Worm (Caenorhabditis elegans) whole organism, L4 larva: ENCODE measurements around the gene msp-64.

Source experiments
- nhr-28 ChIP-seq: fragments of 150-350 bp; optimal IDR thresholded peaks from 2 replicates; lab custom pipeline; 2014; ENCODE audit warnings: missing biosample characterization, missing genetic modification characterization
- spr-3 ChIP-seq: fragments of 200-800 bp; sonication (Bioruptor generic); optimal IDR thresholded peaks from 2 replicates; lab custom pipeline; 2018; ENCODE audit warnings: mild to moderate bottlenecking, missing genetic modification characterization, missing compliant biosample characterization
- ztf-11 ChIP-seq: fragments of 150-350 bp; optimal IDR thresholded peaks from 2 replicates; lab custom pipeline; 2014; ENCODE audit warnings: missing biosample characterization, missing genetic modification characterization

ce11 chrII:5794195-5794594 lies 15.9 kb downstream of the msp-64 start, which contains the start of gene acdh-8:
- TF ChIP-seq ztf-11 (tag; lab: Kevin White, UChicago) = no peak
- TF ChIP-seq nhr-28 = no peak
- TF ChIP-seq spr-3 (GFP tag; lab: Kevin White, UChicago) = no peak
